Fruit fly (Drosophila melanogaster): Measurements from ENCODE around the gene Ir7f.

The Ir7f gene

DNA sequence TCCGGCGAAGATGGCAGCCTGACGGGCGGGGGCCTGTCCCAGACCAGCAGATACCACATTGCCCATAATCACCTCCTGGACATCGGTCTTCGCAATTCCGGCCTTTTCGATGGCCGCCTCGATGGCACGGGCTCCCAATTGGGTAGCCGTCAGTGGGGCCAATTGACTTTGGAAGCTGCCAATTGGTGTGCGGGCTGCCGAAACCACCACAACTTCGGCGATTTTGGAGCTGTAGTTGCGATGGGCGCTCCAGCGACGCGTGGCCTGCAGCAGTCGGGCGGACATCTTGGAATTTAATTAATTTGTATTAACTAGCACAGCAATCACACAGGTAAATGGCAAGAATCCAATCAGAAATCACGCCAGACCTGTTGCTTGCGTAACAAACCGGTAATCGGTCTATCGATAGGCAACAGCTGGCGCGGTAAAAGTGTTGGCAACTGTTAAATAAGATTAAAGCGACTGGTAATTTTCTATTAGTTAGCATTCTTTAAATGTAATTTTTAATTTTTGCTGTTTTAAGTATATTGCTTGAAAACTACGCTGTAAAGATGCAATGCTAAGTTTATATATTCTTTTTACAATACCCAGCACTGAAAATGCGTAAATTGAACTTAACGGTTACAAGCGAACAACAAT is 4.7 kb upstream of the Ir7f start, which contains the start of gene Acat1 (continued):
- TF ChIP-seq NK7.1 (GFP tag; optimal IDR thresholded peaks at IDR 0.05) (peak; percentile 38), grn (GFP tag; optimal IDR thresholded peaks at IDR 0.05) (no peak), Bdp1 (GFP tag; optimal IDR thresholded peaks at IDR 0.05) (no peak), Ets97D (GFP tag; optimal IDR thresholded peaks at IDR 0.05) (peak; percentile 53), CG42726 (GFP tag; IDR thresholded peaks at IDR 0.05; ENCODE audit: partially characterized antibody) (no peak), Oli (tag; optimal IDR thresholded peaks at IDR 0.05) (peak; percentile 5), HLH3B (GFP tag; IDR thresholded peaks at IDR 0.05) (peak; percentile 48; the same call in 1 of the 2 replicates), gt (GFP tag; IDR thresholded peaks at IDR 0.05) (no peak), Vsx1 (GFP tag; optimal IDR thresholded peaks at IDR 0.05) (no peak), slbo (GFP tag; IDR thresholded peaks at IDR 0.05) (peak; percentile 65), hkb (optimal IDR thresholded peaks at IDR 0.05) (no peak), hkb (GFP tag; IDR thresholded peaks at IDR 0.05) (peak; percentile 80), sna (GFP tag; IDR thresholded peaks at IDR 0.05; ENCODE audit: partially characterized antibody) (0 out of 2 replicates have a peak, but pooled peaks have one; percentile 29), CG33213 (GFP tag; optimal IDR thresholded peaks at IDR 0.05) (no peak), CG11695 (GFP tag; IDR thresholded peaks at IDR 0.05) (peak; percentile 47; the same call in 1 of the 3 replicates), CG2712 (tag; optimal IDR thresholded peaks at IDR 0.05) (peak; percentile 64), mirr (GFP tag; optimal IDR thresholded peaks at IDR 0.05) (no peak), Hmr (GFP tag; optimal IDR thresholded peaks at IDR 0.05) (peak; percentile 59), Dp (GFP tag; optimal IDR thresholded peaks at IDR 0.05) (peak; percentile 35), Mad (GFP tag; optimal IDR thresholded peaks at IDR 0.05) (no peak), esg (GFP tag; conservative IDR thresholded peaks at IDR 0.05) (peak; percentile 28; the same call in 1 of the 2 replicates), CG2202 (tag; optimal IDR thresholded peaks at IDR 0.05) (peak; percentile 35), lab (GFP tag; optimal IDR thresholded peaks at IDR 0.05) (peak; percentile 72), fu2 (GFP tag; optimal IDR thresholded peaks at IDR 0.05) (peak; percentile 25), Ravus (GFP tag; IDR thresholded peaks at IDR 0.05) (no peak), h (optimal IDR thresholded peaks at IDR 0.05) (no peak), CG10979 (tag; optimal IDR thresholded peaks at IDR 0.05) (peak; percentile 39), chif (GFP tag; optimal IDR thresholded peaks at IDR 0.05) (peak; percentile 8 to 38), CG17385 (GFP tag; optimal IDR thresholded peaks at IDR 0.05) (no peak), CG6854 (GFP tag; optimal IDR thresholded peaks at IDR 0.05) (no peak), Lhr (GFP tag; optimal IDR thresholded peaks at IDR 0.05) (peak; percentile 27), CG1792 (GFP tag; optimal IDR thresholded peaks at IDR 0.05) (no peak), pros (GFP tag; optimal IDR thresholded peaks at IDR 0.05) (no peak), twi (tag; optimal IDR thresholded peaks at IDR 0.05) (no peak), CG18764 (GFP tag; optimal IDR thresholded peaks at IDR 0.05) (peak; percentile 15), schlank (tag; optimal IDR thresholded peaks at IDR 0.05) (no peak), ERR (GFP tag; optimal IDR thresholded peaks at IDR 0.05) (no peak), Opbp (GFP tag; IDR thresholded peaks at IDR 0.05; ENCODE audit: partially characterized antibody) (peak; percentile 20; the same call in 1 of the 3 replicates), aop (GFP tag; IDR thresholded peaks at IDR 0.05) (no peak), so (GFP tag; IDR thresholded peaks at IDR 0.05) (0 out of 3 replicates have a peak, but pooled peaks have one; percentile 12), CG15269 (tag; optimal IDR thresholded peaks at IDR 0.05) (no peak), D19A (tag; optimal IDR thresholded peaks at IDR 0.05) (peak; percentile 46), CG15696 (tag; optimal IDR thresholded peaks at IDR 0.05) (no peak), Atf3 (GFP tag; optimal IDR thresholded peaks at IDR 0.05) (no peak), CG2120 (GFP tag; optimal IDR thresholded peaks at IDR 0.05) (peak; percentile 80), luna (GFP tag; optimal IDR thresholded peaks at IDR 0.05) (peak; percentile 39), vvl (GFP tag; IDR thresholded peaks at IDR 0.05) (peak; percentile 83), row (GFP tag; IDR thresholded peaks at IDR 0.05) (peak; percentile 43; the same call in 1 of the 3 replicates), CG10654 (GFP tag; optimal IDR thresholded peaks at IDR 0.05) (peak; percentile 48), CG34422 (GFP tag; IDR thresholded peaks at IDR 0.05) (peak; percentile 58), CG10959 (GFP tag; IDR thresholded peaks at IDR 0.05) (no peak)
